Worm (Caenorhabditis elegans) whole organism, mixed stage, embryonic: ENCODE measurements around the gene ndub-2.

Experiments used
- M03D4.4 ChIP-seq: sonication (generic microtip); optimal IDR thresholded peaks from 2 replicates; lab custom pipeline; 2017; ENCODE audit warnings: mild to moderate bottlenecking, missing genetic modification characterization, missing compliant biosample characterization
- bed-3 ChIP-seq: fragments of 200-800 bp; sonication (Bioruptor generic); optimal IDR thresholded peaks from 3 replicates; lab custom pipeline; 2018; ENCODE audit warnings: mild to moderate bottlenecking, missing genetic modification characterization, moderate library complexity, missing compliant biosample characterization
- blmp-1 ChIP-seq: fragments of 150-350 bp; optimal IDR thresholded peaks from 2 replicates; lab custom pipeline; 2014; ENCODE audit warnings: missing biosample characterization, missing genetic modification characterization
- ceh-39 ChIP-seq: fragments of 150-350 bp; optimal IDR thresholded peaks from 2 replicates; lab custom pipeline; 2014; ENCODE audit warnings: missing biosample characterization, missing genetic modification characterization
- ceh-43 ChIP-seq: fragments of 200-800 bp; sonication (Bioruptor generic); optimal IDR thresholded peaks from 2 replicates; lab custom pipeline; 2018; ENCODE audit warnings: mild to moderate bottlenecking, missing genetic modification characterization, moderate library complexity, missing compliant biosample characterization
- ceh-83 ChIP-seq: fragments of 200-800 bp; sonication (Bioruptor generic); optimal IDR thresholded peaks from 2 replicates; lab custom pipeline; 2018; ENCODE audit warnings: mild to moderate bottlenecking, missing genetic modification characterization, missing compliant biosample characterization
- ces-1 ChIP-seq: fragments of 150-350 bp; optimal IDR thresholded peaks from 2 replicates; lab custom pipeline; 2014; ENCODE audit warnings: missing biosample characterization, missing genetic modification reagents, missing genetic modification characterization
- cnd-1 ChIP-seq: fragments of 200-800 bp; sonication (Bioruptor generic); optimal IDR thresholded peaks from 2 replicates; lab custom pipeline; 2018; ENCODE audit warnings: mild to moderate bottlenecking, missing genetic modification characterization, missing compliant biosample characterization
- drap-1 ChIP-seq: fragments of 200-800 bp; sonication (Bioruptor generic); optimal IDR thresholded peaks from 3 replicates; lab custom pipeline; 2018; ENCODE audit warnings: mild to moderate bottlenecking, missing genetic modification characterization, missing compliant biosample characterization
- elt-1 ChIP-seq: sonication (generic microtip); optimal IDR thresholded peaks from 2 replicates; lab custom pipeline; 2017; ENCODE audit warnings: missing genetic modification characterization, mild to moderate bottlenecking, missing compliant biosample characterization, antibody characterized with exemption, moderate library complexity, borderline replicate concordance; ENCODE audit not compliant: insufficient read depth
- elt-3 ChIP-seq: fragments of 150-350 bp; optimal IDR thresholded peaks from 2 replicates; lab custom pipeline; 2014; ENCODE audit warnings: missing biosample characterization, missing genetic modification characterization
- flh-1 ChIP-seq: fragments of 200-800 bp; sonication (Bioruptor generic); optimal IDR thresholded peaks from 2 replicates; lab custom pipeline; 2018; ENCODE audit warnings: mild to moderate bottlenecking, missing genetic modification characterization, moderate library complexity, missing compliant biosample characterization
- ham-2 ChIP-seq: fragments of 200-800 bp; sonication (Bioruptor generic); optimal IDR thresholded peaks from 2 replicates; lab custom pipeline; 2018; ENCODE audit warnings: mild to moderate bottlenecking, missing genetic modification characterization, missing compliant biosample characterization
- lin-13 ChIP-seq: fragments of 150-350 bp; optimal IDR thresholded peaks from 2 replicates; lab custom pipeline; 2014; ENCODE audit warnings: missing biosample characterization, missing genetic modification characterization
- lin-32 ChIP-seq: fragments of 200-800 bp; sonication (Bioruptor generic); optimal IDR thresholded peaks from 2 replicates; lab custom pipeline; 2018; ENCODE audit warnings: mild to moderate bottlenecking, missing genetic modification characterization, missing compliant biosample characterization
- lsy-2 ChIP-seq: fragments of 150-350 bp; optimal IDR thresholded peaks from 2 replicates; lab custom pipeline; 2014; ENCODE audit warnings: missing biosample characterization, missing genetic modification characterization
- mab-5 ChIP-seq: fragments of 150-350 bp; optimal IDR thresholded peaks from 2 replicates; lab custom pipeline; 2014; ENCODE audit warnings: missing biosample characterization, missing genetic modification characterization
- mep-1 ChIP-seq: fragments of 150-350 bp; optimal IDR thresholded peaks from 2 replicates; lab custom pipeline; 2017; ENCODE audit warnings: missing biosample characterization, missing genetic modification reagents, missing genetic modification characterization, inconsistent platforms
- mls-2 ChIP-seq: sonication (generic microtip); optimal IDR thresholded peaks from 2 replicates; lab custom pipeline; 2016; ENCODE audit warnings: mild to moderate bottlenecking, missing genetic modification characterization, moderate library complexity, missing compliant biosample characterization
- nhr-12 ChIP-seq: fragments of 150-350 bp; optimal IDR thresholded peaks from 2 replicates; lab custom pipeline; 2014; ENCODE audit warnings: missing biosample characterization, missing genetic modification characterization
- nhr-2 ChIP-seq: fragments of 150-350 bp; optimal IDR thresholded peaks from 2 replicates; lab custom pipeline; 2014; ENCODE audit warnings: missing biosample characterization, missing genetic modification characterization
- nhr-237 ChIP-seq: fragments of 150-350 bp; optimal IDR thresholded peaks from 2 replicates; lab custom pipeline; 2014; ENCODE audit warnings: missing biosample characterization, missing genetic modification characterization
- nhr-28 ChIP-seq: fragments of 150-350 bp; optimal IDR thresholded peaks from 2 replicates; lab custom pipeline; 2014; ENCODE audit warnings: missing biosample characterization, missing genetic modification characterization
- nhr-76 ChIP-seq: sonication (generic microtip); optimal IDR thresholded peaks from 2 replicates; lab custom pipeline; 2017; ENCODE audit warnings: missing biosample characterization, missing genetic modification characterization
- sem-2 ChIP-seq: fragments of 200-800 bp; sonication (Bioruptor generic); optimal IDR thresholded peaks from 2 replicates; lab custom pipeline; 2018; ENCODE audit warnings: mild to moderate bottlenecking, missing genetic modification characterization, missing compliant biosample characterization
- snpc-4 ChIP-seq: fragments of 150-350 bp; optimal IDR thresholded peaks from 2 replicates; lab custom pipeline; 2014; ENCODE audit warnings: missing biosample characterization, missing genetic modification characterization
- sptf-1 ChIP-seq: sonication (generic microtip); optimal IDR thresholded peaks from 2 replicates; lab custom pipeline; 2017; ENCODE audit warnings: mild to moderate bottlenecking, missing genetic modification characterization, moderate library complexity, missing compliant biosample characterization
- tbx-8 ChIP-seq: fragments of 200-800 bp; sonication (Bioruptor generic); optimal IDR thresholded peaks from 2 replicates; lab custom pipeline; 2018; ENCODE audit warnings: mild to moderate bottlenecking, missing genetic modification characterization, moderate library complexity, missing compliant biosample characterization
- unc-120 ChIP-seq: sonication (generic microtip); optimal IDR thresholded peaks from 2 replicates; lab custom pipeline; 2017; ENCODE audit warnings: missing genetic modification characterization, missing compliant biosample characterization; ENCODE audit not compliant: poor library complexity, severe bottlenecking
- unc-39 ChIP-seq: fragments of 150-350 bp; optimal IDR thresholded peaks from 2 replicates; lab custom pipeline; 2014; ENCODE audit warnings: missing biosample characterization, missing genetic modification characterization
- unc-62 ChIP-seq: fragments of 150-350 bp; optimal IDR thresholded peaks from 2 replicates; lab custom pipeline; 2014; ENCODE audit warnings: missing biosample characterization, missing genetic modification reagents, missing genetic modification characterization
- zip-8 ChIP-seq: fragments of 150-350 bp; optimal IDR thresholded peaks from 2 replicates; lab custom pipeline; 2014; ENCODE audit warnings: missing biosample characterization, missing genetic modification characterization
- ztf-11 ChIP-seq: fragments of 150-350 bp; optimal IDR thresholded peaks from 2 replicates; lab custom pipeline; 2014; ENCODE audit warnings: missing biosample characterization, missing genetic modification characterization

ndub-2 gene

DNA sequence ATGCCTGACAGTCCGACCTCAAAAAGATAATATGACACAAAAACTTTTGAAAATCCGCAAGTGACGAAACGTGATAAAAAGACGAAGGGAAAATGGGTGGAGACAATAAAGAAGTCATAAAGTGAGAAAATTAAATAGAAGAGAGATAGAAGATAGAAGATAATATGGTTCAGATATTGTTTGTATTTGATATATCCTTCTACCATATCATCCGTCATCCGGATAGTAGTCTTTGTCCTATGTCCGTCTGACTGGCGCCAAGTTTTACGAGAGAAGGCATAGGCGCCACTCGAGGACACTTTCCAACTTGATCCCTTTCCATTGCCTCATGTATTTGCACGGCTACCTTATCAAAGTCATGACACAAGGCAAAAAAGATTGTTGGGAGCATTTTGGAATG lies 35.7 kb downstream of the ndub-2 start:
- no peak for TF ChIP-seq sem-2 (GFP tag; lab: Kevin White, UChicago)

DNA sequence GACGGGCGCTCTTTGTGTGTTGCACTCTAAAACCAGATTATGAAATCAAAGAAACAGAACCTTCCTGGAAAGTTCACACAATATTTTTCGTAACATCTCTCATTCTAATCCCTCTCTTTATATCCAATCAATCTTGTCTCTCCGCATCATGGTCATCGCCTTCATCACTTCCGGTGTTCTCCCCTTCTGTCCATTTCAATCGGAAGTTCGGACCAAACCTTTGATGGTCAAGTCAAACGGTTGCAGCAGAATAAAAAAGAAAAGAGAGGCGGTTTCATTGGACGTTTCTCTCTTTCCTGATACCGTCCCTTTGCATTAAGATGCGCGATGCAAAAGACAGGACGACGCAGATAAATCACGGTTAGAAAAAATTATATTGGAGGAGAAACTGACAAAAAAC lies 36.9 kb downstream of the ndub-2 start:
- no peak for TF ChIP-seq unc-39 (tag; lab: Kevin White, UChicago)
- TF ChIP-seq blmp-1 (tag; lab: Kevin White, UChicago): no peak

DNA sequence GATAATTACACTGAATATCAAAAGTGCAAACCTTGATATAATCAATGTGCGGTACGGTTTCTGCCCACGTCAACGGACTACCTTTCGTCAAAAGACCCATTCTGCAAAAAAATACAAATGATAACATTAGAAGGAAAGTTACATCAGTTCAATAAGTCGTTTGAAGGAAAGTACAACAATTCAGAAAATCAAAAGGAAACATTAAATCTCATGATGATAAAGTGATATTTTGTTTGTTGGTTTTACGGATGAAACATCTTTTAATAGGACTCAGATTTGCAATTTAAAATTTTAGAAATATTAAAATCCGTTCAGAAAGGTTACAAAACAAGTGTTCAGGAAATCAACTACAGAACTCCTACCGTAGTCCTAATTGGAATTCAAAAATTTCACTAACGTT lies 42.0 kb downstream of the ndub-2 start, which contains the start of gene gcs-1:
Gene gcs-1, minus strand, starts transcription at position 101 of the 400 bp plus-strand sequence.
- TF ChIP-seq drap-1 (GFP tag; lab: Kevin White, UChicago) (no peak), ceh-43 (GFP tag; lab: Kevin White, UChicago) (no peak), elt-1 (tag; lab: Kevin White, UChicago) (no peak), mls-2 (tag; lab: Kevin White, UChicago) (no peak), ham-2 (no peak), snpc-4 (tag; lab: Kevin White, UChicago) (no peak), lin-32 (no peak), elt-3 (tag; lab: Kevin White, UChicago) (no peak), nhr-12 (tag; lab: Kevin White, UChicago) (no peak), lsy-2 (tag; lab: Kevin White, UChicago) (no peak), nhr-2 (tag; lab: Kevin White, UChicago) (no peak), ceh-39 (tag; lab: Kevin White, UChicago) (no peak)

DNA sequence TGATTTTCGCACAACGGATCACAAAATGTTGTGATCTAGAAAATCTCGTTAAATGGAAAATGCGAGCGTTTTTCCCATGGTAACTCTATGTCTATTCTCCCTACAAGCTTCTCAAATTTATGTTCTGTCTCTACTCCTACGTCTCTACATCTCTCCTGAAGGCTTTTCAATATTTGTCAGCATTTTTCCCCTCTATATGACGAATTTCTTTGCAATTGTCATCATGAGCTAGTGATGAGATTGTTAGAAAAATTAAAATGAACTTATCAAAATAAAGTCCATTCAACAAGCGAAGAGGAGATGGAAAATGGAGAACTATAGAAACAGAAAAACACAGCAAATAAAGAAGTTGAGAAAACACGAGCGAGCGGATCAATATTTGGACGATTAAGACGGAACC lies 42.6 kb downstream of the ndub-2 start:
- TF ChIP-seq nhr-28 (tag; lab: Kevin White, UChicago): no peak
- TF ChIP-seq ces-1 (GFP tag; lab: Kevin White, UChicago): no peak
- TF ChIP-seq flh-1 (GFP tag; lab: Kevin White, UChicago): no peak
- TF ChIP-seq unc-120 (tag; lab: Kevin White, UChicago): no peak
- TF ChIP-seq ztf-11 (tag; lab: Kevin White, UChicago): no peak
- no peak for TF ChIP-seq mep-1 (tag; lab: Kevin White, UChicago)
- no peak for TF ChIP-seq tbx-8
- TF ChIP-seq ceh-43 (GFP tag; lab: Kevin White, UChicago): no peak
- TF ChIP-seq zip-8 (tag; lab: Kevin White, UChicago): no peak
- no peak for TF ChIP-seq ceh-39 (tag; lab: Kevin White, UChicago)
- no peak for TF ChIP-seq ceh-83 (GFP tag; lab: Kevin White, UChicago)
- TF ChIP-seq unc-62: no peak
- no peak for TF ChIP-seq nhr-76 (tag; lab: Kevin White, UChicago)
- no peak for TF ChIP-seq elt-3 (tag; lab: Kevin White, UChicago)
- TF ChIP-seq lin-13 (tag; lab: Kevin White, UChicago): no peak
- no peak for TF ChIP-seq ham-2
- no peak for TF ChIP-seq bed-3 (GFP tag; lab: Kevin White, UChicago)
- no peak for TF ChIP-seq sptf-1 (tag; lab: Kevin White, UChicago)

DNA sequence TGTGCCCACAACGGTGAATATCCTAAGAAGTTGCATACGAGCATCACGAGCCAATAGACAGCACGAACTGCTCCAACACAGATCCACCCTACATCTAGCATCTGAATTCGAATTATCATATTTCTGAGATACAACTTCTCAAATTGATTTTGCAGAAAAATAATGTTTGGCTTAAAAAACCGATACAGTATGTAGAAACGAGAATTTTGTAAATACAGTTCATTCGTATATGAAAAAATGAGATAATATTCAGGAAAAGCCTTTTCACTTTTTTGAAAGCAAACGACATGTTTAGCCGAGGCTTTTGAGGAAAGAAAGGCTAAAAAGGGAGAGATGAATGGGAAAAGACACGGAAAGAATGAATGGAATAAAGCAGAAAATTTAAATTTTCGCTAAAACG lies 45.1 kb downstream of the ndub-2 start, which contains the start of gene F37B12.3:
Gene F37B12.3, minus strand, starts transcription at position 101 of the 400 bp plus-strand sequence.
- no peak for TF ChIP-seq snpc-4 (tag; lab: Kevin White, UChicago)
- TF ChIP-seq elt-3 (tag; lab: Kevin White, UChicago): no peak
- TF ChIP-seq nhr-237 (tag; lab: Kevin White, UChicago): no peak
- no peak for TF ChIP-seq mls-2 (tag; lab: Kevin White, UChicago)
- TF ChIP-seq unc-120 (tag; lab: Kevin White, UChicago): no peak
- no peak for TF ChIP-seq unc-62
- no peak for TF ChIP-seq flh-1 (GFP tag; lab: Kevin White, UChicago)
- no peak for TF ChIP-seq ztf-11 (tag; lab: Kevin White, UChicago)
- no peak for TF ChIP-seq nhr-12 (tag; lab: Kevin White, UChicago)
- no peak for TF ChIP-seq ceh-83 (GFP tag; lab: Kevin White, UChicago)
- TF ChIP-seq mab-5 (tag; lab: Kevin White, UChicago): no peak
- no peak for TF ChIP-seq drap-1 (GFP tag; lab: Kevin White, UChicago)
- no peak for TF ChIP-seq ceh-39 (tag; lab: Kevin White, UChicago)
- no peak for TF ChIP-seq lin-13 (tag; lab: Kevin White, UChicago)
- TF ChIP-seq M03D4.4 (tag; lab: Kevin White, UChicago): no peak
- no peak for TF ChIP-seq nhr-76 (tag; lab: Kevin White, UChicago)
- no peak for TF ChIP-seq mep-1 (tag; lab: Kevin White, UChicago)
- no peak for TF ChIP-seq blmp-1 (tag; lab: Kevin White, UChicago)
- TF ChIP-seq cnd-1 (tag; lab: Kevin White, UChicago): no peak
- TF ChIP-seq nhr-28 (tag; lab: Kevin White, UChicago): no peak
